Fruit fly (Drosophila melanogaster) whole organism, pupa: Measurements from ENCODE around the gene CG33298.

Source experiments
- CG10348 ChIP-seq: fragments of 200-800 bp; sonication (Bioruptor generic); IDR thresholded peaks from 2 replicates; pipeline ENCODE4 v1.3.6; 2022; ENCODE audit warnings: missing biosample characterization, missing genetic modification characterization
- CG12605 ChIP-seq: fragments of 200-800 bp; sonication (Bioruptor generic); IDR thresholded peaks from 2 replicates; pipeline ENCODE4 v1.3.6; 2022; ENCODE audit warnings: missing biosample characterization, missing genetic modification characterization
- CG13204 ChIP-seq: fragments of 200-800 bp; sonication (Bioruptor generic); optimal IDR thresholded peaks from 2 replicates; lab custom pipeline; 2018; ENCODE audit warnings: missing biosample characterization, mild to moderate bottlenecking, missing genetic modification characterization, moderate library complexity
- CG15710 ChIP-seq: fragments of 200-800 bp; sonication (Bioruptor generic); optimal IDR thresholded peaks from 2 replicates; lab custom pipeline; 2018; ENCODE audit warnings: missing biosample characterization, mild to moderate bottlenecking, missing genetic modification characterization, moderate library complexity
- CG32121 ChIP-seq: fragments of 200-800 bp; sonication (Bioruptor generic); IDR thresholded peaks from 2 replicates; pipeline ENCODE4 v1.3.6; 2022; ENCODE audit warnings: missing biosample characterization, missing genetic modification characterization
- CG34367 ChIP-seq: fragments of 200-800 bp; sonication (Bioruptor generic); optimal IDR thresholded peaks from 2 replicates; lab custom pipeline; 2018; ENCODE audit warnings: missing biosample characterization, mild to moderate bottlenecking, missing genetic modification characterization
- CG4496 ChIP-seq: fragments of 200-800 bp; sonication (Bioruptor generic); IDR thresholded peaks from 3 replicates; pipeline ENCODE4 v1.3.6; 2022; ENCODE audit warnings: missing biosample characterization, missing genetic modification characterization
- CG8159 ChIP-seq: fragments of 200-800 bp; sonication (Bioruptor generic); optimal IDR thresholded peaks from 3 replicates; lab custom pipeline; 2018; ENCODE audit warnings: missing biosample characterization, mild to moderate bottlenecking, missing genetic modification characterization, moderate library complexity
- CG8301 ChIP-seq: fragments of 200-800 bp; sonication (Bioruptor generic); optimal IDR thresholded peaks from 2 replicates; lab custom pipeline; 2018; ENCODE audit warnings: missing biosample characterization, mild to moderate bottlenecking, missing genetic modification characterization
- Pif1A ChIP-seq: fragments of 200-800 bp; sonication (Bioruptor generic); optimal IDR thresholded peaks from 3 replicates; lab custom pipeline; 2016; ENCODE audit warnings: missing biosample characterization, missing genetic modification characterization
- Pif1B ChIP-seq: fragments of 200-800 bp; sonication (Bioruptor generic); optimal IDR thresholded peaks from 3 replicates; lab custom pipeline; 2016; ENCODE audit warnings: missing biosample characterization, missing genetic modification characterization
- Snoo ChIP-seq: fragments of 200-800 bp; sonication (Bioruptor generic); optimal IDR thresholded peaks from 3 replicates; lab custom pipeline; 2017; ENCODE audit warnings: missing biosample characterization, mild to moderate bottlenecking, missing genetic modification characterization, inconsistent platforms
- gl ChIP-seq: fragments of 200-800 bp; sonication (Bioruptor generic); optimal IDR thresholded peaks from 2 replicates; lab custom pipeline; 2018; ENCODE audit warnings: missing biosample characterization, mild to moderate bottlenecking, missing genetic modification characterization

DNA sequence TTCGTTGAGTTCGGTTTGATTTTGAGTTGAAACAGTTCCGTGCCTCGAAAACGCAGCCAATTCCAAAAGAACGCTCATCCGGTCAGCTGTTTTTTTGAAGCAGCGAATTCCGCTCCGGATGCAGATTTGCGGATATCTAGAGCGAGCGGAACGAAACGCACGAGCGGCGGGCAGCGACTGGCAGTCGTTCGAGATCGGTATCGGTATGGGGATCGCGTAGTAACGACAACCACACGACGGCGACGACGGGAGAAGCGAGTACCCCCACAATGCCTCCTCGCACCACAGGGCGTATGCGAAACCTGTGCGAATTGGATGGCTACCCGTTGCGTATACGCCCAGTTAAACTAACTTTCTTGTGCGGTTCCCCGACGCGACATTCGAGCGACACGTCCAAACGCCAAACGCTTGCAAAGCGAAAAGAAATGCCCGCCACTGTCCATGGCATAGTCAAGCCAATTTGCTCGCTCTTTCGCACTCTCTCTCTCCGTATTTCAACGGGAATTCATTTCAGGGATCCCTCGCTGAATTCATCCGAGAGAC, 64.8 kb downstream of the CG33298 start:
- TF ChIP-seq Pif1B (GFP tag; lab: Kevin White, UChicago) (no peak), CG8159 (tag; lab: Kevin White, UChicago) (no peak), Snoo (tag; lab: Kevin White, UChicago) (no peak), CG10348 (GFP tag; lab: Robert Waterston, UW) (no peak), CG4496 (GFP tag; lab: Robert Waterston, UW) (peak; percentile 46; the same call in 2 of the 3 replicates), CG32121 (GFP tag; lab: Robert Waterston, UW) (peak; percentile 77), CG15710 (tag; lab: Kevin White, UChicago) (no peak), CG8301 (tag; lab: Kevin White, UChicago) (no peak), gl (tag; lab: Kevin White, UChicago) (no peak), Pif1A (GFP tag; lab: Kevin White, UChicago) (no peak), CG34367 (tag; lab: Kevin White, UChicago) (no peak), CG12605 (GFP tag; lab: Robert Waterston, UW) (no peak), CG13204 (GFP tag; lab: Kevin White, UChicago) (no peak)
